Fruit fly (Drosophila melanogaster): ENCODE measurements around the gene Sk2.

The Sk2 gene

DNA sequence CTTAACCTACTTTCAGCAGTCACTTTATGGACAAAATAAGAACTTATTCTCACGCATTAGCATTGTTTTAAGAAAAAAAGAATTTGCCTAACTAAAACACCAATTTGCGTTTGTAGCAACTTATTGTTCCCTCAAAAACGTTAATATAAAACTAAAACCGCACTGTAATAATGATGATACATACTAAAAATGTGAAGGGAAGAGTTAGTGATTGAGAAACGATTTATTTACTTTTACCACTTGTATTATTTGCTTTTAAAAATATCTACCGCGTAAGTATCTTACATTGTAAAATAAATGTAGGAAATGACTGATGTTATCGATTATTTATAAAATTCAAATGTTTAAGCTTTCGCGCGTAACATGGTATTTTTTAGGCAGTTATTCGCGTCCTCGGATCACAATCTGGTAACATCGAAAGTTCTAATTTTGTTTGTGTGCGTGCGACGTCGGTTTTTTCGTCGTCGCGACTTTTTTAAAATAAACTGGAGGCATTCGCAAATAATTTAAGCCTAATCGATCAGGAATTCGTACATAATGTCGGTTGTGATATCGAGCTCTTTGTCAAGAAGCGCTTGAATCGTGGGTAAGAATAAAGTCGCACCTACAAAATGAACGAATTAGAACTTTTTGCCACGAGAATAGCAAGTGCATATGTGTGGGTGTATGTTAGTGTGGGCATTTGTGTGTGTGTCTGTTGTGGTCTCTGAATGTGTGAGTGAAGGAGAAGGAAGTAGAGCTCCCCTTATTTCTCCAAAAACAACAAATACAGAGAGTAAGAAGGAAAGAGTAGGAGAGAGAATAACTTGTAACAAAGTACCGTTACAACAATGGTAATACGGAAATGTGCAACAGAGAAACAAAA is 11.9 kb upstream of the Sk2 start, which contains the start of gene CG2162:
TSS of gene CG2162 (plus strand) at position 418 of the 865 bp plus-strand sequence.
- TF ChIP-seq CG31627 (GFP tag; optimal IDR thresholded peaks at IDR 0.05): no peak
- TF ChIP-seq Sox14 (GFP tag; optimal IDR thresholded peaks at IDR 0.05): peak; percentile 49
- TF ChIP-seq Ets96B (tag; optimal IDR thresholded peaks at IDR 0.05): peak; percentile 7
- TF ChIP-seq Sox15 (GFP tag; optimal IDR thresholded peaks at IDR 0.05): no peak
- no peak for TF ChIP-seq Eip93F (GFP tag; optimal IDR thresholded peaks at IDR 0.05)
- TF ChIP-seq Eip78C (GFP tag): peak; percentile 55
- peak; percentile 34 for TF ChIP-seq fd85E (GFP tag; optimal IDR thresholded peaks at IDR 0.05)
- no peak for TF ChIP-seq Met (GFP tag; optimal IDR thresholded peaks at IDR 0.05)
- TF ChIP-seq CG3919 (GFP tag; optimal IDR thresholded peaks at IDR 0.05): peak; percentile 31
- no peak for TF ChIP-seq cyc (GFP tag; optimal IDR thresholded peaks at IDR 0.05)
- no peak for TF ChIP-seq Smox (GFP tag; optimal IDR thresholded peaks at IDR 0.05)
- no peak for TF ChIP-seq CG4318 (GFP tag; optimal IDR thresholded peaks at IDR 0.05)
- TF ChIP-seq CG11902 (GFP tag; optimal IDR thresholded peaks at IDR 0.05): no peak
- TF ChIP-seq vri (GFP tag; optimal IDR thresholded peaks at IDR 0.05): peak; percentile 35
- no peak for TF ChIP-seq dac (GFP tag; optimal IDR thresholded peaks at IDR 0.05)
- TF ChIP-seq Hr38 (GFP tag; optimal IDR thresholded peaks at IDR 0.05): no peak
- no peak for TF ChIP-seq Lpt (GFP tag; optimal IDR thresholded peaks at IDR 0.05)
- TF ChIP-seq eg (GFP tag; IDR thresholded peaks at IDR 0.05): no peak
- TF ChIP-seq CG9139 (GFP tag; optimal IDR thresholded peaks at IDR 0.05): no peak
- no peak for TF ChIP-seq Gug (GFP tag; IDR thresholded peaks at IDR 0.05)
- TF ChIP-seq topi (GFP tag; optimal IDR thresholded peaks at IDR 0.05): no peak
- TF ChIP-seq Eip75B (GFP tag; optimal IDR thresholded peaks at IDR 0.05): no peak
- no peak for TF ChIP-seq CG7368 (GFP tag; optimal IDR thresholded peaks at IDR 0.05)
- no peak for TF ChIP-seq CG3032 (tag; optimal IDR thresholded peaks at IDR 0.05)
- TF ChIP-seq Blimp-1 (GFP tag; optimal IDR thresholded peaks at IDR 0.05): no peak
- peak; percentile 43 for TF ChIP-seq CG6854 (GFP tag; optimal IDR thresholded peaks at IDR 0.05)
- TF ChIP-seq fd59A (GFP tag; optimal IDR thresholded peaks at IDR 0.05): no peak
- peak; percentile 2 for TF ChIP-seq CG6808 (GFP tag; optimal IDR thresholded peaks at IDR 0.05)
- TF ChIP-seq net (GFP tag; optimal IDR thresholded peaks at IDR 0.05): no peak
- TF ChIP-seq Ets21C (GFP tag; optimal IDR thresholded peaks at IDR 0.05): no peak
- no peak for TF ChIP-seq CG10669 (GFP tag; optimal IDR thresholded peaks at IDR 0.05)
- no peak for TF ChIP-seq CG34406 (GFP tag; optimal IDR thresholded peaks at IDR 0.05)
- no peak for TF ChIP-seq CG6163 (GFP tag; IDR thresholded peaks at IDR 0.05)
- TF ChIP-seq CG1621 (tag; optimal IDR thresholded peaks at IDR 0.05): no peak
- peak; percentile 23 to 42 for TF ChIP-seq ss (GFP tag; optimal IDR thresholded peaks at IDR 0.05)
- TF ChIP-seq CG8319 (GFP tag; optimal IDR thresholded peaks at IDR 0.05): no peak
- no peak for TF ChIP-seq CG6276 (GFP tag; optimal IDR thresholded peaks at IDR 0.05)
- TF ChIP-seq dsx (GFP tag; optimal IDR thresholded peaks at IDR 0.05; ENCODE audit: poor library complexity, severe bottlenecking): peak; percentile 81
- TF ChIP-seq CG6792 (GFP tag; optimal IDR thresholded peaks at IDR 0.05): no peak
- TF ChIP-seq CG32006 (GFP tag; optimal IDR thresholded peaks at IDR 0.05): no peak
- no peak for TF ChIP-seq CG8119 (GFP tag; IDR thresholded peaks at IDR 0.05)
- no peak for TF ChIP-seq salr (GFP tag; optimal IDR thresholded peaks at IDR 0.05)
- no peak for TF ChIP-seq pdm3 (GFP tag; optimal IDR thresholded peaks at IDR 0.05)
- TF ChIP-seq Sox102F (GFP tag; optimal IDR thresholded peaks at IDR 0.05): no peak
- peak; percentile 50 for TF ChIP-seq fkh (GFP tag; optimal IDR thresholded peaks at IDR 0.05)
- no peak for TF ChIP-seq svp (GFP tag)
